Worm (Caenorhabditis elegans): Measurements from ENCODE around the gene T24A6.17.

DNA sequence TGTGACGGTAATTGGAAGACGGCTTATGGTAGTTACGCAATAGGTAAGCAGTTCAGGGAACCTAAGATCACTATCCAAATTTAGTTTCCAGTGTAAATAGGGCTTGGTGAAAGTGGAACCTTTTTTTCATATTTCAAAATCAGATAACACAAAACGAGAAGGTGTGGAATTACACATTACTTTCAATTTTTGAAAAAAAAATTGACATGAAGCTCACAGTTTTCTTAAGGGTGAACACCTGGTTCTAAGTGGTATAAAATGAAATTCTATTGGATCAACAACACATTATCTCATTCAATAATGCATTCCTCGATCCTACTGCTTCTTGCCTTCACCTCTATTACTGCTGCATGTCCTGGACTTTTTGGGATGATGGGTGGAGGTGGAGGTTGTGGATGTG lies 8.2 kb downstream of the T24A6.17 start, which contains the start of gene grl-30:
- TF ChIP-seq lin-39 (tag; optimal IDR thresholded peaks at IDR 0.05) (no peak), nhr-77 (tag; optimal IDR thresholded peaks at IDR 0.05) (no peak)

All from whole organism, L2 larva.